Fruit fly (Drosophila melanogaster) whole organism, embryonic: ENCODE results near the gene CG34056.

ENCODE experiments used
- CG10321 ChIP-seq: fragments of 200-800 bp; sonication (Bioruptor generic); IDR thresholded peaks from 2 replicates; pipeline ENCODE4 v1.3.6; 2022; ENCODE audit warnings: missing biosample characterization, missing genetic modification characterization
- Kr ChIP-seq: fragments of 200-800 bp; sonication (Bioruptor generic); optimal IDR thresholded peaks from 2 replicates; lab custom pipeline; 2017; ENCODE audit warnings: missing biosample characterization, mild to moderate bottlenecking, missing genetic modification characterization
- kay ChIP-seq: fragments of 200-800 bp; sonication (Bioruptor generic); optimal IDR thresholded peaks from 2 replicates; lab custom pipeline; 2016; ENCODE audit warnings: missing biosample characterization, missing genetic modification characterization

DNA sequence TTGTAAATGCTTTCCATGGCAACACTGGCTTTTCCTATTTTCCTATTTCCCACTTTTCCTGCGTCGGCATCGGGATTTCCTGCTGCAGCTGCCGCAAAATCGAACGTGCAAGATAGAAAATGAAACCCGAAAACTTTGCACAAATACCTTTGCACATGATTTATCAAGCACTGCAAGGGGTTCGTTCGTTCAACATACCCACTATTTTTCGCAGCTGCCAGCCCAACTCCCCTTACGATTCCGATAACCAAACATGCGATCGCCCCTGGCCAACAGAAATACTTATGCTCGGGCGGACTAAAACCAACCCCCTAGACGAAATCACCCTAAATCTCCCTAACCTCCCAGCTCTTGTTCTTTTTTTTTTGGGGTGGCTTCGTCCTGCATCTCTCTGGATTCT is 5.7 kb downstream of the CG34056 start:
- TF ChIP-seq CG10321 (GFP tag; lab: Robert Waterston, UW) (no peak), Kr (GFP tag; lab: Kevin White, UChicago) (no peak), kay (GFP tag; lab: Kevin White, UChicago) (no peak)
